Worm (Caenorhabditis elegans): ENCODE results near the gene C23G10.11.

The C23G10.11 gene

DNA sequence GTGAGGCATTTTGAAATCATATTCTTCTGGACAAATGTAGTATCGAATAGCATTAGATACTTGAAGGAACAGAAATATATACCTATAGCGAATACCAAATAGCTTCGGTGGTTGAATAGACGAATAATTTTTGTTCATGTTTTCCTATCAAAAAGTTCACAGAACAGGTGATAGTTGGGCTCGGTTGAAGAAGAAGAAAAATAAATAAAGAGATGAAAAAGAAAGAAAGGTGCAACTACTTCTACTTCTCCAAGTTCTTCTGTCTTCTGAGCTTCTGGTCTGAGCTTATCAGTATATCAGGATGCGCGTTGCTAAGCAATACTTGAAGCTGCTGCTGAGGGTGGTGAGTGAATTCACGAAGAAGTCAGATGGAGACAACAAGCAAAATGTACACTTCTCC is 1.5 kb downstream of the C23G10.11 start, which contains the start of gene C23G10.10:
C23G10.10 (minus strand) TSS at position 101 of the 400 bp plus-strand sequence.
- TF ChIP-seq zip-8 (tag; optimal IDR thresholded peaks at IDR 0.05) (no peak), nhr-28 (tag; optimal IDR thresholded peaks at IDR 0.05) (no peak), mls-2 (tag; optimal IDR thresholded peaks at IDR 0.05) (no peak), mab-5 (tag; optimal IDR thresholded peaks at IDR 0.05) (no peak), tbx-8 (GFP tag; optimal IDR thresholded peaks at IDR 0.05) (no peak), ceh-43 (GFP tag; optimal IDR thresholded peaks at IDR 0.05) (no peak), ham-2 (GFP tag; optimal IDR thresholded peaks at IDR 0.05) (no peak)

DNA sequence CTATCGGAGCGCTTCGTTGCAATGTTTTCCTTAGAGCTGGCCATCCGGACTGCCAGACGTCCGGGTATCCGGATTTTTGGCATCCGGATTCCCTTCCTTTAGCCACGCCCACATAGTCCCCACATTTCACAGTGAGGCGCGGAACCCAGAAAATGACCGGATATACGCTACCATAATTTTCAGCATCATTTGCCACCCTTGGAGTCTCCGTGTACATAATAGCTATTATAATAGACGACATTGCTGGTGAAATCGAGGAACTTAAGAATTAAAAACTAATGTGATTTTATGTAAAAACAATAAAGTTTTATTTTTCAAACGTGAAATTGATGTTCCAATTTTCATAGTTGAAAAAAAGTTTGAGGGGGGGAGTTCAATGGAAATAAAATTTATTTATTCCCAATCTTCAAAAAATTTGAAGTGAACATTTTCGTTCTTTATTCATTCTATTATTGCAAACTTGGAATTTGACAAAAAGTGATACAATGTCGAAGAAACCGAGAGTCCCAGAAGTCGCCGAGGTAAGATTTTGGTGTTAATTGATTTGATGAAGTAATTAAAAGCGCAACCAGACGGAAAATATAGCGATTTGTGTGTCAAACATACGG is 5.1 kb downstream of the C23G10.11 start:
- TF ChIP-seq mls-2 (tag; optimal IDR thresholded peaks at IDR 0.05) (no peak), nhr-12 (tag; optimal IDR thresholded peaks at IDR 0.05) (no peak), flh-1 (GFP tag; optimal IDR thresholded peaks at IDR 0.05) (no peak), lin-32 (GFP tag; optimal IDR thresholded peaks at IDR 0.05) (no peak), blmp-1 (tag; optimal IDR thresholded peaks at IDR 0.05) (no peak), nhr-28 (tag; optimal IDR thresholded peaks at IDR 0.05) (no peak), sptf-1 (tag; optimal IDR thresholded peaks at IDR 0.05) (no peak), hlh-1 (tag; optimal IDR thresholded peaks at IDR 0.05) (no peak), elt-3 (tag; optimal IDR thresholded peaks at IDR 0.05) (no peak), nhr-76 (tag; optimal IDR thresholded peaks at IDR 0.05) (no peak), ceh-83 (GFP tag; optimal IDR thresholded peaks at IDR 0.05) (no peak), drap-1 (GFP tag; optimal IDR thresholded peaks at IDR 0.05) (no peak), snpc-4 (tag; optimal IDR thresholded peaks at IDR 0.05) (no peak), elt-1 (tag; optimal IDR thresholded peaks at IDR 0.05; ENCODE audit: borderline replicate concordance, insufficient read depth) (no peak), ham-2 (GFP tag; optimal IDR thresholded peaks at IDR 0.05) (no peak), ces-1 (GFP tag; optimal IDR thresholded peaks at IDR 0.05) (no peak), bed-3 (GFP tag; optimal IDR thresholded peaks at IDR 0.05) (no peak), ztf-11 (tag; optimal IDR thresholded peaks at IDR 0.05) (no peak)

DNA sequence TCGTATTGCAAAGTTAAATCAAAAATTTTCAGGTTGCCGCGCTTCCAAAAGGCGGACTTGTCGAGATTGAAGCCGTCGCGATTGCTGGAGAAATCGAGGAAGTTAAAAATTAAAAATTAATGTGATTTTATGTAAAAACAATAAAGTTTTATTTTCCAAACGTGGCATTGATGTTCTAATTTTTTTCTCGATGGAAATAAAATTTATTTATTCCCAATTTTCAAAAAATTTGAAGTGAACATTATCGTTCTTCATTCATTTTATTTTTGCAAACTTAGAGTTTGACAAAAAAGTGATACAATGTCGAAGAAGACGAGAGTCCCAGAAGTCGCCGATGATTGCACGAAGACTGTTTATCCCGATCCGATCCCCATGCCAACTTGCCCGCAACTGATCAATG is 6.4 kb downstream of the C23G10.11 start, which contains the start of gene C23G10.1:
C23G10.1 (plus strand) TSS at position 301 of the 400 bp plus-strand sequence.
- TF ChIP-seq sem-2 (GFP tag; optimal IDR thresholded peaks at IDR 0.05) (no peak), ces-1 (GFP tag; optimal IDR thresholded peaks at IDR 0.05) (no peak), M03D4.4 (tag; optimal IDR thresholded peaks at IDR 0.05) (no peak), unc-62 (GFP tag; optimal IDR thresholded peaks at IDR 0.05) (no peak), ceh-43 (GFP tag; optimal IDR thresholded peaks at IDR 0.05) (no peak), sptf-1 (tag; optimal IDR thresholded peaks at IDR 0.05) (no peak), tbx-8 (GFP tag; optimal IDR thresholded peaks at IDR 0.05) (no peak), flh-1 (GFP tag; optimal IDR thresholded peaks at IDR 0.05) (no peak), ceh-39 (tag; optimal IDR thresholded peaks at IDR 0.05) (no peak), unc-120 (tag; optimal IDR thresholded peaks at IDR 0.05; ENCODE audit: poor library complexity, severe bottlenecking) (no peak), lin-32 (GFP tag; optimal IDR thresholded peaks at IDR 0.05) (no peak), elt-3 (tag; optimal IDR thresholded peaks at IDR 0.05) (no peak), drap-1 (GFP tag; optimal IDR thresholded peaks at IDR 0.05) (no peak), nhr-28 (tag; optimal IDR thresholded peaks at IDR 0.05) (no peak)

- TF ChIP-seq flh-1 (GFP tag; optimal IDR thresholded peaks at IDR 0.05) = no peak
- TF ChIP-seq hlh-1 (tag; optimal IDR thresholded peaks at IDR 0.05) = no peak
- TF ChIP-seq mep-1 (tag; optimal IDR thresholded peaks at IDR 0.05) = no peak
- no peak for TF ChIP-seq lin-13 (tag; optimal IDR thresholded peaks at IDR 0.05)
- TF ChIP-seq ztf-11 (tag; optimal IDR thresholded peaks at IDR 0.05) = no peak
- TF ChIP-seq blmp-1 (tag; optimal IDR thresholded peaks at IDR 0.05) = no peak
- no peak for TF ChIP-seq mls-2 (tag; optimal IDR thresholded peaks at IDR 0.05)
- no peak for TF ChIP-seq sptf-1 (tag; optimal IDR thresholded peaks at IDR 0.05)
- no peak for TF ChIP-seq ham-2 (GFP tag; optimal IDR thresholded peaks at IDR 0.05)
- no peak for TF ChIP-seq nhr-237 (tag; optimal IDR thresholded peaks at IDR 0.05)
- no peak for TF ChIP-seq pha-4 (tag; optimal IDR thresholded peaks at IDR 0.05)
- no peak for TF ChIP-seq ceh-83 (GFP tag; optimal IDR thresholded peaks at IDR 0.05)
- TF ChIP-seq cnd-1 (tag; optimal IDR thresholded peaks at IDR 0.05) = no peak
- no peak for TF ChIP-seq M03D4.4 (tag; optimal IDR thresholded peaks at IDR 0.05)
- TF ChIP-seq nhr-28 (tag; optimal IDR thresholded peaks at IDR 0.05) = no peak
- no peak for TF ChIP-seq tbx-8 (GFP tag; optimal IDR thresholded peaks at IDR 0.05)
- no peak for TF ChIP-seq lin-32 (GFP tag; optimal IDR thresholded peaks at IDR 0.05)
- no peak for TF ChIP-seq snpc-4 (tag; optimal IDR thresholded peaks at IDR 0.05)
- no peak for TF ChIP-seq unc-120 (tag; optimal IDR thresholded peaks at IDR 0.05; ENCODE audit: poor library complexity, severe bottlenecking)
- TF ChIP-seq unc-39 (tag; optimal IDR thresholded peaks at IDR 0.05) = no peak
Observed at ce11 chrIII:6207881-6208280, 7.5 kb downstream of the C23G10.11 start, which contains the start of gene C23G10.2. Gene C23G10.2 (plus strand): TSS chrIII:6208064.
